Worm (Caenorhabditis elegans): ENCODE data around the gene Y75B7B.2.

DNA sequence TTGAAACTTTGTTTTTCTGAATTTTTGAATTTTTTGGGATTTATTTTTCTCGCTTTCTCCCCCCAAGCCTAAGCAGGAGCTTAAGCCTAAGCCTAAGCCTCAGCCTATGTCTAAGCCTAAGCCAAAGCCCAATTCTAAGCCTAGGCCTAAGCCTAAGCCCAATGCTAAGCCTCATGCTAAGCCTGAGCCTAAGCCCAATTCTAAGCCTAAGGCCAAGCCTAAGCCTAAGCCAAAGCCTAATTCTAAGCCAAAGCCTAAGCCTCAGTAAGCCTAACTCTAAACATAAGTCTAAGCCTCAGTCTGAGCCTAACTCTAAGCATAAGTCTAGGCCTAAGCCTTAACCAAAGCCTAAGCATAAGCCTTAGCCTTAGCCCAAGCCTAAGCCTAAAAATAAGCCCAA lies 33.4 kb downstream of the Y75B7B.2 start:
- TF ChIP-seq mdl-1 (tag; optimal IDR thresholded peaks at IDR 0.05) (no peak), aly-2 (tag; optimal IDR thresholded peaks at IDR 0.05) (no peak)

All from whole organism, L1 larva.